Fruit fly (Drosophila melanogaster) whole organism, prepupa: ENCODE data around the gene Ptp10D.

Experiments used
- CG10631 ChIP-seq: fragments of 200-800 bp; sonication (Bioruptor generic); optimal IDR thresholded peaks from 2 replicates; lab custom pipeline; 2016; ENCODE audit warnings: missing biosample characterization, missing genetic modification characterization
- CG10669 ChIP-seq: fragments of 200-800 bp; sonication (Bioruptor generic); optimal IDR thresholded peaks from 3 replicates; lab custom pipeline; 2018; ENCODE audit warnings: missing biosample characterization, mild to moderate bottlenecking, missing genetic modification characterization, moderate library complexity
- CG11294 ChIP-seq: fragments of 200-800 bp; sonication (Bioruptor generic); IDR thresholded peaks from 2 replicates; pipeline ENCODE4 v1.3.6; 2022; ENCODE audit warnings: missing biosample characterization, missing genetic modification characterization
- CG11762 ChIP-seq: fragments of 200-800 bp; sonication (Bioruptor generic); optimal IDR thresholded peaks from 3 replicates; lab custom pipeline; 2016; ENCODE audit warnings: missing biosample characterization, missing genetic modification characterization; ENCODE audit not compliant: insufficient read depth
- CG11902 ChIP-seq: fragments of 200-800 bp; sonication (Bioruptor generic); optimal IDR thresholded peaks from 3 replicates; lab custom pipeline; 2016; ENCODE audit warnings: missing biosample characterization, missing genetic modification characterization
- CG15336 ChIP-seq: fragments of 200-800 bp; sonication (Bioruptor generic); IDR thresholded peaks from 2 replicates; pipeline ENCODE4 v1.3.6; 2022; ENCODE audit warnings: missing biosample characterization, missing genetic modification characterization
- CG1621 ChIP-seq: fragments of 200-800 bp; sonication (Bioruptor generic); optimal IDR thresholded peaks from 3 replicates; lab custom pipeline; 2018; ENCODE audit warnings: missing biosample characterization, mild to moderate bottlenecking, missing genetic modification characterization
- CG16779 ChIP-seq: fragments of 200-800 bp; sonication (Bioruptor generic); optimal IDR thresholded peaks from 3 replicates; lab custom pipeline; 2017; ENCODE audit warnings: missing biosample characterization, mild to moderate bottlenecking, missing genetic modification characterization
- CG3032 ChIP-seq: fragments of 200-800 bp; optimal IDR thresholded peaks from 2 replicates; lab custom pipeline; 2019; ENCODE audit warnings: missing biosample characterization, mild to moderate bottlenecking, missing genetic modification characterization, moderate library complexity
- CG34406 ChIP-seq: fragments of 200-800 bp; sonication (Bioruptor generic); optimal IDR thresholded peaks from 3 replicates; lab custom pipeline; 2016; ENCODE audit warnings: missing biosample characterization, missing genetic modification characterization
- CG3919 ChIP-seq: fragments of 200-800 bp; sonication (Bioruptor generic); optimal IDR thresholded peaks from 3 replicates; lab custom pipeline; 2016; ENCODE audit warnings: missing biosample characterization, missing genetic modification characterization
- CG4318 ChIP-seq: fragments of 200-800 bp; sonication (Bioruptor generic); optimal IDR thresholded peaks from 3 replicates; lab custom pipeline; 2017; ENCODE audit warnings: missing biosample characterization, mild to moderate bottlenecking, missing genetic modification characterization
- CG6163 ChIP-seq: fragments of 200-800 bp; sonication (Bioruptor generic); IDR thresholded peaks from 3 replicates; pipeline ENCODE4 v1.3.6; 2022; ENCODE audit warnings: missing biosample characterization, missing genetic modification characterization
- CG6276 ChIP-seq: fragments of 200-800 bp; sonication (Bioruptor generic); optimal IDR thresholded peaks from 2 replicates; lab custom pipeline; 2017; ENCODE audit warnings: missing biosample characterization, mild to moderate bottlenecking, missing genetic modification characterization
- CG6808 ChIP-seq: fragments of 200-800 bp; sonication (Bioruptor generic); optimal IDR thresholded peaks from 3 replicates; lab custom pipeline; 2017; ENCODE audit warnings: missing biosample characterization, missing genetic modification characterization, mild to moderate bottlenecking, moderate library complexity, missing genetic modification reagents
- CG6854 ChIP-seq: fragments of 200-800 bp; sonication (Bioruptor generic); optimal IDR thresholded peaks from 2 replicates; lab custom pipeline; 2017; ENCODE audit warnings: missing biosample characterization, mild to moderate bottlenecking, missing genetic modification characterization
- CG7368 ChIP-seq: fragments of 200-800 bp; sonication (Bioruptor generic); optimal IDR thresholded peaks from 3 replicates; lab custom pipeline; 2016; ENCODE audit warnings: missing biosample characterization, missing genetic modification characterization
- CG8319 ChIP-seq: fragments of 200-800 bp; sonication (Bioruptor generic); optimal IDR thresholded peaks from 3 replicates; lab custom pipeline; 2016; ENCODE audit warnings: missing biosample characterization, missing genetic modification characterization
- CG8632 ChIP-seq: fragments of 200-800 bp; sonication (Bioruptor generic); optimal IDR thresholded peaks from 3 replicates; lab custom pipeline; 2016; ENCODE audit warnings: missing biosample characterization, missing genetic modification characterization
- CG9139 ChIP-seq: fragments of 200-800 bp; sonication (Bioruptor generic); optimal IDR thresholded peaks from 3 replicates; lab custom pipeline; 2017; ENCODE audit warnings: missing biosample characterization, mild to moderate bottlenecking, missing genetic modification characterization
- Eip75B ChIP-seq: fragments of 200-800 bp; sonication (Bioruptor generic); optimal IDR thresholded peaks from 3 replicates; lab custom pipeline; 2016; ENCODE audit warnings: missing biosample characterization, missing genetic modification characterization
- Eip78C ChIP-seq: fragments of 200-800 bp; sonication (Bioruptor generic); peaks from one replicate; lab custom pipeline; 2016; ENCODE audit warnings: missing biosample characterization, missing genetic modification characterization
- Ets21C ChIP-seq: fragments of 200-800 bp; sonication (Bioruptor generic); optimal IDR thresholded peaks from 3 replicates; lab custom pipeline; 2016; ENCODE audit warnings: missing biosample characterization, missing genetic modification characterization
- Gug ChIP-seq: fragments of 200-800 bp; sonication (Bioruptor generic); IDR thresholded peaks from 2 replicates; pipeline ENCODE4 v1.3.6; 2022; ENCODE audit warnings: missing biosample characterization, missing genetic modification characterization
- Hr38 ChIP-seq: sonication (Bioruptor generic); optimal IDR thresholded peaks from 2 replicates; lab custom pipeline; 2016; ENCODE audit warnings: missing biosample characterization, missing genetic modification characterization
- Hr39 ChIP-seq: fragments of 200-800 bp; sonication (Bioruptor generic); optimal IDR thresholded peaks from 2 replicates; lab custom pipeline; 2016; ENCODE audit warnings: missing biosample characterization, missing genetic modification characterization
- Lpt ChIP-seq: fragments of 200-800 bp; sonication (Bioruptor generic); optimal IDR thresholded peaks from 3 replicates; lab custom pipeline; 2016; ENCODE audit warnings: missing biosample characterization, missing genetic modification characterization
- Met ChIP-seq: fragments of 200-800 bp; sonication (Bioruptor generic); optimal IDR thresholded peaks from 3 replicates; lab custom pipeline; 2016; ENCODE audit warnings: missing biosample characterization, missing genetic modification characterization
- OdsH ChIP-seq: fragments of 200-800 bp; sonication (Bioruptor generic); optimal IDR thresholded peaks from 3 replicates; lab custom pipeline; 2016; ENCODE audit warnings: missing biosample characterization, missing genetic modification characterization
- Smox ChIP-seq: fragments of 200-800 bp; sonication (Bioruptor generic); optimal IDR thresholded peaks from 3 replicates; lab custom pipeline; 2016; ENCODE audit warnings: missing biosample characterization, missing genetic modification characterization
- Sox14 ChIP-seq: fragments of 200-800 bp; sonication (Bioruptor generic); optimal IDR thresholded peaks from 3 replicates; lab custom pipeline; 2016; ENCODE audit warnings: missing biosample characterization, missing genetic modification characterization
- Sox15 ChIP-seq: fragments of 200-800 bp; sonication (Bioruptor generic); optimal IDR thresholded peaks from 3 replicates; lab custom pipeline; 2016; ENCODE audit warnings: missing biosample characterization, missing genetic modification characterization
- achi ChIP-seq: fragments of 200-800 bp; sonication (Bioruptor generic); optimal IDR thresholded peaks from 3 replicates; lab custom pipeline; 2016; ENCODE audit warnings: missing biosample characterization, missing genetic modification characterization
- acj6 ChIP-seq: fragments of 200-800 bp; sonication (Bioruptor generic); optimal IDR thresholded peaks from 3 replicates; lab custom pipeline; 2016; ENCODE audit warnings: missing biosample characterization, missing genetic modification characterization
- cyc ChIP-seq: fragments of 200-800 bp; sonication (Bioruptor generic); optimal IDR thresholded peaks from 3 replicates; lab custom pipeline; 2016; ENCODE audit warnings: missing biosample characterization, missing genetic modification characterization
- dac ChIP-seq: fragments of 200-800 bp; sonication (Bioruptor generic); optimal IDR thresholded peaks from 2 replicates; lab custom pipeline; 2017; ENCODE audit warnings: missing biosample characterization, mild to moderate bottlenecking, missing genetic modification characterization
- dsx ChIP-seq: fragments of 200-800 bp; optimal IDR thresholded peaks from 3 replicates; lab custom pipeline; 2019; ENCODE audit warnings: missing biosample characterization, mild to moderate bottlenecking, missing genetic modification characterization, moderate library complexity; ENCODE audit not compliant: poor library complexity, severe bottlenecking
- eg ChIP-seq: fragments of 200-800 bp; sonication (Bioruptor generic); IDR thresholded peaks from 3 replicates; pipeline ENCODE4 v1.3.6; 2022; ENCODE audit warnings: missing biosample characterization, missing genetic modification characterization
- esn ChIP-seq: fragments of 200-800 bp; sonication (Bioruptor generic); optimal IDR thresholded peaks from 2 replicates; lab custom pipeline; 2016; ENCODE audit warnings: missing biosample characterization, mild to moderate bottlenecking, missing genetic modification characterization, moderate library complexity
- fd59A ChIP-seq: fragments of 200-800 bp; sonication (Bioruptor generic); optimal IDR thresholded peaks from 2 replicates; lab custom pipeline; 2017; ENCODE audit warnings: missing biosample characterization, mild to moderate bottlenecking, missing genetic modification characterization, missing genetic modification reagents
- fkh ChIP-seq: fragments of 200-800 bp; sonication (Bioruptor generic); optimal IDR thresholded peaks from 3 replicates; lab custom pipeline; 2017; ENCODE audit warnings: missing biosample characterization, mild to moderate bottlenecking, missing genetic modification characterization, moderate library complexity
- lz ChIP-seq: fragments of 200-800 bp; sonication (Bioruptor generic); optimal IDR thresholded peaks from 3 replicates; lab custom pipeline; 2016; ENCODE audit warnings: missing biosample characterization, missing genetic modification characterization
- net ChIP-seq: fragments of 200-800 bp; sonication (Bioruptor generic); optimal IDR thresholded peaks from 3 replicates; lab custom pipeline; 2016; ENCODE audit warnings: missing biosample characterization, missing genetic modification characterization
- pdm3 ChIP-seq: fragments of 200-800 bp; sonication (Bioruptor generic); optimal IDR thresholded peaks from 3 replicates; lab custom pipeline; 2016; ENCODE audit warnings: missing biosample characterization, missing genetic modification characterization
- salr ChIP-seq, 2 experiments: fragments of 200-800 bp; sonication (Bioruptor generic); optimal IDR thresholded peaks; 3 replicates each; lab custom pipeline; 2016 to 2018; ENCODE audit warnings: missing biosample characterization in 2 of 2, missing genetic modification characterization in 2 of 2, mild to moderate bottlenecking in 1 of 2
- spab ChIP-seq: fragments of 200-800 bp; sonication (Bioruptor generic); optimal IDR thresholded peaks from 2 replicates; lab custom pipeline; 2017; ENCODE audit warnings: missing biosample characterization, mild to moderate bottlenecking, missing genetic modification characterization, missing genetic modification reagents
- svp ChIP-seq: fragments of 200-800 bp; sonication (Bioruptor generic); peaks from one replicate; lab custom pipeline; 2016; ENCODE audit warnings: missing biosample characterization, missing genetic modification characterization

The Ptp10D gene

dm6 chrX:11713808-11714528, 92.2 kb downstream of the Ptp10D start (continued):
- TF ChIP-seq cyc (GFP tag; lab: Kevin White, UChicago), result no peak
- no peak for TF ChIP-seq Ets21C
- TF ChIP-seq CG10631 (GFP tag; lab: Kevin White, UChicago), result no peak
- TF ChIP-seq CG8632, result peak; percentile 41
- no peak for TF ChIP-seq Hr39 (GFP tag; lab: Kevin White, UChicago)
- no peak for TF ChIP-seq esn
- no peak for TF ChIP-seq salr (GFP tag; optimal IDR thresholded peaks at IDR 0.05; lab: Kevin White, UChicago)
- TF ChIP-seq CG7368 (GFP tag; lab: Kevin White, UChicago), result no peak
- TF ChIP-seq fkh, result peak; percentile 70

dm6 chrX:11714529-11715262, 92.9 kb downstream of the Ptp10D start:
- TF ChIP-seq CG15336 (peak; percentile 67), CG9139 (peak; percentile 37), Gug (peak; percentile 51), CG4318 (no peak), CG8632 (no peak), CG7368 (GFP tag; lab: Kevin White, UChicago) (no peak), salr (GFP tag; optimal IDR thresholded peaks at IDR 0.05; lab: Kevin White, UChicago) (peak in 1 of 2 experiments; percentile 12), CG3032 (peak; percentile 12), Met (GFP tag; lab: Kevin White, UChicago) (peak; percentile 47), svp (GFP tag; lab: Kevin White, UChicago) (peak; percentile 85), CG11762 (peak; percentile 23), eg (GFP tag; lab: Robert Waterston, UW) (peak; percentile 73), OdsH (no peak), CG10669 (GFP tag; lab: Kevin White, UChicago) (peak; percentile 19), Sox15 (GFP tag; lab: Kevin White, UChicago) (no peak), net (GFP tag; lab: Kevin White, UChicago) (no peak), Sox14 (peak; percentile 43), Lpt (GFP tag; lab: Kevin White, UChicago) (no peak), CG6276 (GFP tag; lab: Kevin White, UChicago) (no peak), Hr39 (GFP tag; lab: Kevin White, UChicago) (no peak), CG11902 (GFP tag; lab: Kevin White, UChicago) (no peak), Ets21C (no peak), spab (GFP tag; lab: Kevin White, UChicago) (no peak), CG11294 (GFP tag; lab: Robert Waterston, UW) (peak; percentile 55), cyc (GFP tag; lab: Kevin White, UChicago) (peak; percentile 15), dsx (GFP tag; lab: Kevin White, UChicago) (no peak), lz (GFP tag; lab: Kevin White, UChicago) (peak; percentile 58), CG16779 (tag; lab: Kevin White, UChicago) (peak; percentile 14), dac (peak; percentile 31), CG1621 (tag; lab: Kevin White, UChicago) (no peak), CG6163 (GFP tag; lab: Robert Waterston, UW) (peak; percentile 83), CG34406 (GFP tag; lab: Kevin White, UChicago) (peak; percentile 46), fd59A (GFP tag; lab: Kevin White, UChicago) (no peak), Smox (GFP tag; lab: Kevin White, UChicago) (no peak), CG10631 (GFP tag; lab: Kevin White, UChicago) (no peak), achi (GFP tag; lab: Kevin White, UChicago) (peak; percentile 29), Eip75B (GFP tag; lab: Kevin White, UChicago) (no peak), CG8319 (no peak), esn (peak; percentile 49), CG3919 (GFP tag; lab: Kevin White, UChicago) (no peak), CG6808 (peak; percentile 58), Hr38 (no peak), CG6854 (GFP tag; lab: Kevin White, UChicago) (no peak), Eip78C (GFP tag; lab: Kevin White, UChicago) (peak; percentile 80), pdm3 (GFP tag; lab: Kevin White, UChicago) (no peak), acj6 (GFP tag; lab: Kevin White, UChicago) (no peak)
